Fruit fly (Drosophila melanogaster): ENCODE data around the gene mtrm.

DNA sequence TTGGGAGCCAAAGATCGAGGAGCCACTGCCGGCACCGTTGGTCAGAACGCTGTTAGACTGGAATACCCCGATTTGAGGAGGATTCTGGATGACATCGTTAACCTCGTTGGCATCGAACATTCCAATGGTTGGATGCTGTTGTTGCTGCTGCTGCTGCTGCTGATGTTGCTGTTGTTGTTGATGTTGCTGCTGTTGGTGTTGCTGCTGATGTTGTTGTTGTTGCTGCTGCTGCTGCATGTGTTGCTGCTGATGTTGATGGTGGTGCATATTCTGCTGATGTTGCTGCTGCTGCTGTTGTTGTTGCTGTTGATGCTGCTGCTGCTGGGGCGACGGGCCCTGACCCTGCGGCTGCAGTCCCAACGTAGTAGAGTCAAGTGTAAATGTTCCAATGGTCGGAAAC is 24.8 kb downstream of the mtrm start:
- TF ChIP-seq Eip75B (GFP tag; optimal IDR thresholded peaks at IDR 0.05) (no peak), Gug (GFP tag; IDR thresholded peaks at IDR 0.05) (no peak), CG6854 (GFP tag; optimal IDR thresholded peaks at IDR 0.05) (no peak), CG16779 (tag; optimal IDR thresholded peaks at IDR 0.05) (no peak), net (GFP tag; optimal IDR thresholded peaks at IDR 0.05) (no peak), Blimp-1 (GFP tag; optimal IDR thresholded peaks at IDR 0.05) (no peak), acj6 (GFP tag; optimal IDR thresholded peaks at IDR 0.05) (no peak), fkh (GFP tag; optimal IDR thresholded peaks at IDR 0.05) (no peak), CG10631 (GFP tag; optimal IDR thresholded peaks at IDR 0.05) (no peak), OdsH (GFP tag; optimal IDR thresholded peaks at IDR 0.05) (no peak), CG32006 (GFP tag; optimal IDR thresholded peaks at IDR 0.05) (no peak), Hr38 (GFP tag; optimal IDR thresholded peaks at IDR 0.05) (no peak), esn (GFP tag; optimal IDR thresholded peaks at IDR 0.05) (no peak)
